Worm (Caenorhabditis elegans) whole organism, mixed stage, embryonic: Measurements from ENCODE around the gene F34D10.3.

Experiments used
- ceh-43 ChIP-seq: fragments of 200-800 bp; sonication (Bioruptor generic); optimal IDR thresholded peaks from 2 replicates; lab custom pipeline; 2018; ENCODE audit warnings: mild to moderate bottlenecking, missing genetic modification characterization, moderate library complexity, missing compliant biosample characterization
- ces-1 ChIP-seq: fragments of 150-350 bp; optimal IDR thresholded peaks from 2 replicates; lab custom pipeline; 2014; ENCODE audit warnings: missing biosample characterization, missing genetic modification reagents, missing genetic modification characterization
- cnd-1 ChIP-seq: fragments of 200-800 bp; sonication (Bioruptor generic); optimal IDR thresholded peaks from 2 replicates; lab custom pipeline; 2018; ENCODE audit warnings: mild to moderate bottlenecking, missing genetic modification characterization, missing compliant biosample characterization
- elt-3 ChIP-seq: fragments of 150-350 bp; optimal IDR thresholded peaks from 2 replicates; lab custom pipeline; 2014; ENCODE audit warnings: missing biosample characterization, missing genetic modification characterization
- lin-13 ChIP-seq: fragments of 150-350 bp; optimal IDR thresholded peaks from 2 replicates; lab custom pipeline; 2014; ENCODE audit warnings: missing biosample characterization, missing genetic modification characterization
- nhr-12 ChIP-seq: fragments of 150-350 bp; optimal IDR thresholded peaks from 2 replicates; lab custom pipeline; 2014; ENCODE audit warnings: missing biosample characterization, missing genetic modification characterization
- nhr-28 ChIP-seq: fragments of 150-350 bp; optimal IDR thresholded peaks from 2 replicates; lab custom pipeline; 2014; ENCODE audit warnings: missing biosample characterization, missing genetic modification characterization
- nhr-76 ChIP-seq: sonication (generic microtip); optimal IDR thresholded peaks from 2 replicates; lab custom pipeline; 2017; ENCODE audit warnings: missing biosample characterization, missing genetic modification characterization
- pha-4 ChIP-seq: fragments of 150-350 bp; optimal IDR thresholded peaks from 2 replicates; lab custom pipeline; 2018; ENCODE audit warnings: missing biosample characterization, missing genetic modification reagents, missing genetic modification characterization
- snpc-4 ChIP-seq: fragments of 150-350 bp; optimal IDR thresholded peaks from 2 replicates; lab custom pipeline; 2014; ENCODE audit warnings: missing biosample characterization, missing genetic modification characterization
- unc-62 ChIP-seq: fragments of 150-350 bp; optimal IDR thresholded peaks from 2 replicates; lab custom pipeline; 2014; ENCODE audit warnings: missing biosample characterization, missing genetic modification reagents, missing genetic modification characterization
- ztf-11 ChIP-seq: fragments of 150-350 bp; optimal IDR thresholded peaks from 2 replicates; lab custom pipeline; 2014; ENCODE audit warnings: missing biosample characterization, missing genetic modification characterization

ce11 chrIII:3730475-3730874, 3.6 kb upstream of the F34D10.3 start, which contains the start of gene F34D10.8:
- TF ChIP-seq cnd-1 (tag; lab: Kevin White, UChicago), result no peak
- TF ChIP-seq lin-13 (tag; lab: Kevin White, UChicago), result no peak
- no peak for TF ChIP-seq ces-1
- no peak for TF ChIP-seq ceh-43
- no peak for TF ChIP-seq snpc-4 (tag; lab: Kevin White, UChicago)
- TF ChIP-seq nhr-76 (tag; lab: Kevin White, UChicago), result no peak
- no peak for TF ChIP-seq ztf-11 (tag; lab: Kevin White, UChicago)
- TF ChIP-seq elt-3 (tag; lab: Kevin White, UChicago), result no peak
- TF ChIP-seq unc-62 (GFP tag; lab: Kevin White, UChicago), result no peak
- no peak for TF ChIP-seq nhr-12
- TF ChIP-seq pha-4 (tag; lab: Kevin White, UChicago), result no peak
- no peak for TF ChIP-seq nhr-28 (tag; lab: Kevin White, UChicago)
